Worm (Caenorhabditis elegans): Measurements from ENCODE around the gene fbxa-114.

The fbxa-114 gene

ce11 chrV:20223725-20224124, 22.3 kb downstream of the fbxa-114 start:
- TF ChIP-seq hmbx-1 (tag; optimal IDR thresholded peaks at IDR 0.05) (no peak), pes-1 (GFP tag; IDR thresholded peaks at IDR 0.05) (no peak), ets-7 (tag; optimal IDR thresholded peaks at IDR 0.05) (no peak), flt-1 (GFP tag; IDR thresholded peaks at IDR 0.05) (no peak), F13C5.2 (tag; optimal IDR thresholded peaks at IDR 0.05) (no peak), ceh-36 (tag; optimal IDR thresholded peaks at IDR 0.05) (no peak), tra-4 (tag; optimal IDR thresholded peaks at IDR 0.05) (no peak)

ce11 chrV:20225312-20225711, 23.9 kb downstream of the fbxa-114 start:
- TF ChIP-seq ama-1 (optimal IDR thresholded peaks at IDR 0.05) = no peak
- no peak for TF ChIP-seq pes-1 (GFP tag; IDR thresholded peaks at IDR 0.05)
- TF ChIP-seq scrt-1 (GFP tag; IDR thresholded peaks at IDR 0.05) = no peak
- TF ChIP-seq tbx-11 (GFP tag; IDR thresholded peaks at IDR 0.05) = no peak
- TF ChIP-seq tbx-37 (GFP tag; conservative IDR thresholded peaks at IDR 0.05) = no peak

- TF ChIP-seq flt-1 (GFP tag; IDR thresholded peaks at IDR 0.05) = no peak
- no peak for TF ChIP-seq B0310.2 (tag; optimal IDR thresholded peaks at IDR 0.05)
- no peak for TF ChIP-seq pes-1 (GFP tag; IDR thresholded peaks at IDR 0.05)
- TF ChIP-seq tbx-11 (GFP tag; IDR thresholded peaks at IDR 0.05) = no peak
- no peak for TF ChIP-seq ceh-13 (GFP tag; optimal IDR thresholded peaks at IDR 0.05)
- no peak for TF ChIP-seq F13C5.2 (tag; optimal IDR thresholded peaks at IDR 0.05)
- TF ChIP-seq ets-7 (tag; optimal IDR thresholded peaks at IDR 0.05) = no peak
- TF ChIP-seq ceh-36 (tag; optimal IDR thresholded peaks at IDR 0.05) = no peak
These were observed 32.3 kb downstream of the fbxa-114 start, which contains the start of gene Y113G7B.15 for ce11 chrV:20233743-20234142. Gene Y113G7B.15 (minus strand): TSS chrV:20233843.

- TF ChIP-seq flt-1 (GFP tag; IDR thresholded peaks at IDR 0.05) (0 out of 2 replicates have a peak, but pooled peaks have one; percentile 27), scrt-1 (GFP tag; IDR thresholded peaks at IDR 0.05) (0 out of 2 replicates have a peak, but pooled peaks have one; percentile 20), hmg-4 (GFP tag; optimal IDR thresholded peaks at IDR 0.05) (no peak), B0310.2 (tag; optimal IDR thresholded peaks at IDR 0.05) (peak; percentile 16), hmbx-1 (tag; optimal IDR thresholded peaks at IDR 0.05) (no peak), ama-1 (optimal IDR thresholded peaks at IDR 0.05) (peak; percentile 29), ceh-36 (tag; optimal IDR thresholded peaks at IDR 0.05) (peak; percentile 18), pes-1 (GFP tag; IDR thresholded peaks at IDR 0.05) (peak; percentile 7; the same call in 1 of the 2 replicates), sea-1 (GFP tag; conservative IDR thresholded peaks at IDR 0.05) (no peak)
These were observed 33.0 kb downstream of the fbxa-114 start for ce11 chrV:20234439-20234838.

- TF ChIP-seq ets-7 (tag; optimal IDR thresholded peaks at IDR 0.05) (no peak), scrt-1 (GFP tag; IDR thresholded peaks at IDR 0.05) (no peak), sea-1 (GFP tag; conservative IDR thresholded peaks at IDR 0.05) (no peak), hmbx-1 (tag; optimal IDR thresholded peaks at IDR 0.05) (no peak), pes-1 (GFP tag; IDR thresholded peaks at IDR 0.05) (no peak), flt-1 (GFP tag; IDR thresholded peaks at IDR 0.05) (no peak), tbx-11 (GFP tag; IDR thresholded peaks at IDR 0.05) (no peak), aly-1 (tag; optimal IDR thresholded peaks at IDR 0.05) (no peak), hmg-4 (GFP tag; optimal IDR thresholded peaks at IDR 0.05) (no peak), hnd-1 (tag; optimal IDR thresholded peaks at IDR 0.05) (no peak), B0310.2 (tag; optimal IDR thresholded peaks at IDR 0.05) (no peak), ceh-36 (tag; optimal IDR thresholded peaks at IDR 0.05) (no peak), ceh-13 (GFP tag; optimal IDR thresholded peaks at IDR 0.05) (no peak), tbx-37 (GFP tag; conservative IDR thresholded peaks at IDR 0.05) (no peak), ama-1 (optimal IDR thresholded peaks at IDR 0.05) (no peak), F13C5.2 (tag; optimal IDR thresholded peaks at IDR 0.05) (no peak), tra-4 (tag; optimal IDR thresholded peaks at IDR 0.05) (no peak)
These were observed 33.8 kb downstream of the fbxa-114 start for ce11 chrV:20235231-20235630.

ce11 chrV:20237429-20237828, 36.0 kb downstream of the fbxa-114 start, which contains the start of gene sld-5:
Gene sld-5 (minus strand): TSS chrV:20237745.
- TF ChIP-seq tbx-37 (GFP tag; conservative IDR thresholded peaks at IDR 0.05) (no peak), ets-7 (tag; optimal IDR thresholded peaks at IDR 0.05) (no peak), tbx-11 (GFP tag; IDR thresholded peaks at IDR 0.05) (no peak), pes-1 (GFP tag; IDR thresholded peaks at IDR 0.05) (no peak), ceh-36 (tag; optimal IDR thresholded peaks at IDR 0.05) (no peak), ama-1 (optimal IDR thresholded peaks at IDR 0.05) (no peak), F13C5.2 (tag; optimal IDR thresholded peaks at IDR 0.05) (no peak), ceh-13 (GFP tag; optimal IDR thresholded peaks at IDR 0.05) (no peak), aly-1 (tag; optimal IDR thresholded peaks at IDR 0.05) (no peak), hnd-1 (tag; optimal IDR thresholded peaks at IDR 0.05) (no peak), sea-1 (GFP tag; conservative IDR thresholded peaks at IDR 0.05) (no peak), B0310.2 (tag; optimal IDR thresholded peaks at IDR 0.05) (no peak), flt-1 (GFP tag; IDR thresholded peaks at IDR 0.05) (no peak)

- TF ChIP-seq pes-1 (GFP tag; IDR thresholded peaks at IDR 0.05) = 0 out of 2 replicates have a peak, but pooled peaks have one; percentile 30
- TF ChIP-seq hnd-1 (tag; optimal IDR thresholded peaks at IDR 0.05) = no peak
- no peak for TF ChIP-seq F13C5.2 (tag; optimal IDR thresholded peaks at IDR 0.05)
- TF ChIP-seq B0310.2 (tag; optimal IDR thresholded peaks at IDR 0.05) = no peak
These were observed 39.9 kb downstream of the fbxa-114 start for ce11 chrV:20241243-20241862.

- TF ChIP-seq tra-4 (tag; optimal IDR thresholded peaks at IDR 0.05) (no peak), ama-1 (optimal IDR thresholded peaks at IDR 0.05) (no peak), tbx-37 (GFP tag; conservative IDR thresholded peaks at IDR 0.05) (no peak)
These were observed 48.2 kb downstream of the fbxa-114 start, which contains the start of gene swsn-1 for ce11 chrV:20249438-20250120. Gene swsn-1 (minus strand): TSS chrV:20249488.
